Fruit fly (Drosophila melanogaster): ENCODE results near the gene RpL36.

- no peak for TF ChIP-seq h (optimal IDR thresholded peaks at IDR 0.05)
- no peak for TF ChIP-seq psq (optimal IDR thresholded peaks at IDR 0.05)
Observed at dm6 chrX:590479-590878, 38.8 kb downstream of the RpL36 start.

All from Kc167 (cell line).